Fruit fly (Drosophila melanogaster) whole organism, pupa: ENCODE results near the gene Ir87a.

ENCODE experiments used
- CG12605 ChIP-seq: fragments of 200-800 bp; sonication (Bioruptor generic); IDR thresholded peaks from 2 replicates; pipeline ENCODE4 v1.3.6; 2022; ENCODE audit warnings: missing biosample characterization, missing genetic modification characterization
- CG13204 ChIP-seq: fragments of 200-800 bp; sonication (Bioruptor generic); optimal IDR thresholded peaks from 2 replicates; lab custom pipeline; 2018; ENCODE audit warnings: missing biosample characterization, mild to moderate bottlenecking, missing genetic modification characterization, moderate library complexity
- CG14655 ChIP-seq: fragments of 200-800 bp; sonication (Bioruptor generic); optimal IDR thresholded peaks from 3 replicates; lab custom pipeline; 2017; ENCODE audit warnings: mild to moderate bottlenecking, missing biosample characterization, missing genetic modification reagents, missing genetic modification characterization
- CG17806 ChIP-seq: fragments of 200-800 bp; sonication (Bioruptor generic); optimal IDR thresholded peaks from 2 replicates; lab custom pipeline; 2018; ENCODE audit warnings: missing biosample characterization, mild to moderate bottlenecking, missing genetic modification characterization, moderate library complexity
- CG32121 ChIP-seq: fragments of 200-800 bp; sonication (Bioruptor generic); IDR thresholded peaks from 2 replicates; pipeline ENCODE4 v1.3.6; 2022; ENCODE audit warnings: missing biosample characterization, missing genetic modification characterization
- CG34367 ChIP-seq: fragments of 200-800 bp; sonication (Bioruptor generic); optimal IDR thresholded peaks from 2 replicates; lab custom pipeline; 2018; ENCODE audit warnings: missing biosample characterization, mild to moderate bottlenecking, missing genetic modification characterization
- CG8159 ChIP-seq: fragments of 200-800 bp; sonication (Bioruptor generic); optimal IDR thresholded peaks from 3 replicates; lab custom pipeline; 2018; ENCODE audit warnings: missing biosample characterization, mild to moderate bottlenecking, missing genetic modification characterization, moderate library complexity
- CG8301 ChIP-seq: fragments of 200-800 bp; sonication (Bioruptor generic); optimal IDR thresholded peaks from 2 replicates; lab custom pipeline; 2018; ENCODE audit warnings: missing biosample characterization, mild to moderate bottlenecking, missing genetic modification characterization
- EcR ChIP-seq: fragments of 200-800 bp; sonication (Bioruptor generic); optimal IDR thresholded peaks from 3 replicates; lab custom pipeline; 2019; ENCODE audit warnings: missing biosample characterization, missing genetic modification characterization, mild to moderate bottlenecking, moderate library complexity, missing genetic modification reagents
- Ets98B ChIP-seq: fragments of 200-800 bp; sonication (Bioruptor generic); IDR thresholded peaks from 2 replicates; pipeline ENCODE4 v1.3.6; 2022; ENCODE audit warnings: missing biosample characterization, missing genetic modification characterization
- Pif1A ChIP-seq: fragments of 200-800 bp; sonication (Bioruptor generic); optimal IDR thresholded peaks from 3 replicates; lab custom pipeline; 2016; ENCODE audit warnings: missing biosample characterization, missing genetic modification characterization
- gl ChIP-seq: fragments of 200-800 bp; sonication (Bioruptor generic); optimal IDR thresholded peaks from 2 replicates; lab custom pipeline; 2018; ENCODE audit warnings: missing biosample characterization, mild to moderate bottlenecking, missing genetic modification characterization

- TF ChIP-seq CG34367 (tag; lab: Kevin White, UChicago) = peak; percentile 87
- no peak for TF ChIP-seq EcR (GFP tag; lab: Kevin White, UChicago)
- TF ChIP-seq Ets98B = peak; percentile 73
- peak; percentile 53 for TF ChIP-seq gl
- peak; percentile 58 for TF ChIP-seq CG13204 (GFP tag; lab: Kevin White, UChicago)
- peak; percentile 59; the same call in 1 of the 2 replicates for TF ChIP-seq CG32121 (GFP tag; lab: Robert Waterston, UW)
- peak; percentile 83 for TF ChIP-seq CG12605 (GFP tag; lab: Robert Waterston, UW)
- TF ChIP-seq CG17806 (tag; lab: Kevin White, UChicago) = peak; percentile 70
- peak; percentile 74 for TF ChIP-seq CG8301 (tag; lab: Kevin White, UChicago)
- TF ChIP-seq CG14655 (GFP tag; lab: Kevin White, UChicago) = peak; percentile 72
- TF ChIP-seq CG8159 = peak; percentile 97
- TF ChIP-seq Pif1A (GFP tag; lab: Kevin White, UChicago) = peak; percentile 80
Measured at dm6 chr3R:13433623-13434022, 13.5 kb downstream of the Ir87a start.
